Worm (Caenorhabditis elegans) whole organism, L3 larva: ENCODE data around the gene pat-6.
A peak's percentile ranks its signal among the peaks of the same experiment; 100 is the strongest.

Source experiments
- ama-1 ChIP-seq: fragments of 150-350 bp; optimal IDR thresholded peaks from 2 replicates; lab custom pipeline; 2018
- ceh-16 ChIP-seq: sonication (generic microtip); optimal IDR thresholded peaks from 2 replicates; lab custom pipeline; 2017; ENCODE audit warnings: missing biosample characterization, missing genetic modification characterization
- ceh-28 ChIP-seq: fragments of 150-350 bp; optimal IDR thresholded peaks from 2 replicates; lab custom pipeline; 2014; ENCODE audit warnings: missing biosample characterization, missing genetic modification reagents, missing genetic modification characterization
- daf-12 ChIP-seq: fragments of 150-350 bp; optimal IDR thresholded peaks from 2 replicates; lab custom pipeline; 2014; ENCODE audit warnings: missing biosample characterization, missing genetic modification reagents, missing genetic modification characterization
- elt-1 ChIP-seq: fragments of 150-350 bp; optimal IDR thresholded peaks from 2 replicates; lab custom pipeline; 2014; ENCODE audit warnings: missing biosample characterization, missing genetic modification characterization
- elt-2 ChIP-seq: sonication (generic microtip); optimal IDR thresholded peaks from 2 replicates; lab custom pipeline; 2016; ENCODE audit warnings: missing genetic modification reagents, mild to moderate bottlenecking, missing genetic modification characterization, missing compliant biosample characterization
- eor-1 ChIP-seq, 2 experiments: fragments of 150-350 bp; optimal IDR thresholded peaks; 2 replicates each; lab custom pipeline; 2014 to 2018; ENCODE audit warnings: missing biosample characterization in 2 of 2, missing genetic modification characterization in 2 of 2
- fkh-10 ChIP-seq: sonication (generic microtip); optimal IDR thresholded peaks from 2 replicates; lab custom pipeline; 2017; ENCODE audit warnings: missing biosample characterization, missing genetic modification reagents, missing genetic modification characterization
- jun-1 ChIP-seq: fragments of 150-350 bp; optimal IDR thresholded peaks from 2 replicates; lab custom pipeline; 2014; ENCODE audit warnings: missing biosample characterization, missing genetic modification reagents, missing genetic modification characterization
- lin-15B ChIP-seq: fragments of 150-350 bp; optimal IDR thresholded peaks from 2 replicates; lab custom pipeline; 2014; ENCODE audit warnings: missing biosample characterization, missing genetic modification characterization
- lsy-12 ChIP-seq: sonication (generic microtip); optimal IDR thresholded peaks from 2 replicates; lab custom pipeline; 2016; ENCODE audit warnings: mild to moderate bottlenecking, missing genetic modification characterization, missing compliant biosample characterization
- mdl-1 ChIP-seq: fragments of 150-350 bp; optimal IDR thresholded peaks from 2 replicates; lab custom pipeline; 2014; ENCODE audit warnings: missing biosample characterization, missing genetic modification characterization
- nfya-1 ChIP-seq: sonication (generic microtip); optimal IDR thresholded peaks from 2 replicates; lab custom pipeline; 2017; ENCODE audit warnings: missing genetic modification characterization, mild to moderate bottlenecking, missing compliant biosample characterization, antibody characterized with exemption, moderate library complexity; ENCODE audit not compliant: insufficient read depth
- nhr-11 ChIP-seq: fragments of 150-350 bp; optimal IDR thresholded peaks from 2 replicates; lab custom pipeline; 2014; ENCODE audit warnings: missing biosample characterization, missing genetic modification characterization
- nhr-12 ChIP-seq: fragments of 150-350 bp; optimal IDR thresholded peaks from 2 replicates; lab custom pipeline; 2014; ENCODE audit warnings: missing biosample characterization, missing genetic modification characterization
- nhr-237 ChIP-seq: fragments of 150-350 bp; optimal IDR thresholded peaks from 2 replicates; lab custom pipeline; 2014; ENCODE audit warnings: missing biosample characterization, missing genetic modification characterization
- nhr-25 ChIP-seq: sonication (generic microtip); optimal IDR thresholded peaks from 2 replicates; lab custom pipeline; 2017; ENCODE audit warnings: missing biosample characterization, missing genetic modification characterization
- nhr-28 ChIP-seq: fragments of 150-350 bp; optimal IDR thresholded peaks from 2 replicates; lab custom pipeline; 2014; ENCODE audit warnings: missing biosample characterization, missing genetic modification characterization
- nhr-43 ChIP-seq: sonication (generic microtip); optimal IDR thresholded peaks from 2 replicates; lab custom pipeline; 2016; ENCODE audit warnings: mild to moderate bottlenecking, missing genetic modification characterization, missing compliant biosample characterization; ENCODE audit not compliant: poor library complexity, severe bottlenecking
- nhr-67 ChIP-seq: fragments of 150-350 bp; optimal IDR thresholded peaks from 2 replicates; lab custom pipeline; 2014; ENCODE audit warnings: missing biosample characterization, missing genetic modification characterization
- nhr-76 ChIP-seq: fragments of 150-350 bp; sonication (generic microtip); optimal IDR thresholded peaks from 5 replicates; lab custom pipeline; 2014; ENCODE audit warnings: missing biosample characterization, missing genetic modification characterization
- pha-4 ChIP-seq: fragments of 150-350 bp; optimal IDR thresholded peaks from 2 replicates; lab custom pipeline; 2014; ENCODE audit warnings: missing biosample characterization, missing genetic modification reagents, missing genetic modification characterization
- pqm-1 ChIP-seq: fragments of 150-350 bp; optimal IDR thresholded peaks from 2 replicates; lab custom pipeline; 2017; ENCODE audit warnings: missing biosample characterization, missing genetic modification characterization, inconsistent platforms
- snpc-4 ChIP-seq: fragments of 150-350 bp; optimal IDR thresholded peaks from 2 replicates; lab custom pipeline; 2014; ENCODE audit warnings: missing biosample characterization, missing genetic modification characterization
- tbx-2 ChIP-seq: sonication (generic microtip); optimal IDR thresholded peaks from 2 replicates; lab custom pipeline; 2016; ENCODE audit warnings: mild to moderate bottlenecking, missing genetic modification characterization, missing compliant biosample characterization
- unc-62 ChIP-seq: fragments of 150-350 bp; sonication (generic microtip); optimal IDR thresholded peaks from 4 replicates; lab custom pipeline; 2014; ENCODE audit warnings: missing biosample characterization, missing genetic modification reagents, missing genetic modification characterization
- zag-1 ChIP-seq: fragments of 150-350 bp; optimal IDR thresholded peaks from 2 replicates; lab custom pipeline; 2014; ENCODE audit warnings: missing biosample characterization, missing genetic modification characterization
- ztf-11 ChIP-seq: fragments of 150-350 bp; optimal IDR thresholded peaks from 2 replicates; lab custom pipeline; 2014; ENCODE audit warnings: missing biosample characterization, missing genetic modification characterization
- ztf-4 ChIP-seq: fragments of 150-350 bp; optimal IDR thresholded peaks from 2 replicates; lab custom pipeline; 2014; ENCODE audit warnings: missing biosample characterization, missing genetic modification characterization

pat-6 gene

ce11 chrIV:293163-293755, 29.2 kb upstream of the pat-6 start:
- peak; percentile 15 for TF ChIP-seq pqm-1 (tag; lab: Kevin White, UChicago)
- peak; percentile 4 for TF ChIP-seq jun-1 (tag; lab: Kevin White, UChicago)
- TF ChIP-seq ceh-16, result no peak
- TF ChIP-seq, all 47 proteins: peak for 2

DNA sequence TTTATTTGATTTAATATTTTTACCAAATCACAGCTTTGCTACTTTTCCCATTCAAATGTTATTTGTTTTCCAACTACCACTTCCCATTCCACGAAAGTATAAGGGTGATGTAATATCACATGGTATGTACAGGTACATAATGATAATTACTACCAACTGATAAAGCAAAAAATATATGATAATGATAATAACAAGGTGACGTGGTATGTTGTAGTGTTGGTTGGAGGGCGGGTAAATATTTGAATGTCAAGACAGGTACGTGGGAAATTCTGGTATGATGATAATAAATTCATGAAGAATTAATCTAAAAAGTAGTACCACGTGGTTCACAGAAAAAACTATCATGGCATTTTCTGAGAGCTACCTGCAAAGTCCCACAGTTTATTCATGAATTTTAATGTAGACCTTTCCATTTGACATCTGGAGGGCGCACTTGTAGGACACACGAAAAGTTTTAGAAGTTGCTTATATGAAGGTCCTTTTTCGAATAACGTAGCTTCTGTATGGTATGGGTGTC, 27.9 kb upstream of the pat-6 start:
- TF ChIP-seq nhr-11, result no peak
- TF ChIP-seq lsy-12, result peak; percentile 37
- peak; percentile 99 for TF ChIP-seq pqm-1 (tag; lab: Kevin White, UChicago)
- TF ChIP-seq ceh-28 (tag; lab: Kevin White, UChicago), result peak; percentile 8
- TF ChIP-seq elt-2, result peak; percentile 96
- TF ChIP-seq lin-15B, result no peak
- peak; percentile 72 for TF ChIP-seq pha-4 (tag; lab: Kevin White, UChicago)
- peak; percentile 66 for TF ChIP-seq jun-1 (tag; lab: Kevin White, UChicago)
- peak; percentile 44 for TF ChIP-seq ama-1 (lab: Kevin White, UChicago)

DNA sequence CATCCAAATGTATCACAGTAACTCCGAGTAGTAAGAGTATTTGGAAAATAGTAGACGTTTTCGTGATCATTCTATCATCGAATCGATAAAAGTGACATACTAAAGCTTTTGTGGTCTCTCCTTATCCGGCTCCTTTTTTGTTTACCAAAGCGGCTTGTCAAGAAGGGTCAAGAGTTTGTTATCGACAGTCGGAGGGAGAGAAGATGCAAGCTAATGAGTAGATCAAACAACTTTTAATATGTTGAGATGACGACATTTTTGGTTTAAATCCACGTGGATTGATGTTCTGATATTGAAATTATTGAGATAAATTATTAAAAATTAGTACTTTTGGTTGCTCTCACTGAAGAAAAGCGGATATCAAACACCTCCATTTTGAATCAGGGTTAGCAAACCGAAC, 27.3 kb upstream of the pat-6 start, which contains the start of gene T21D12.7:
T21D12.7 (minus strand) TSS at position 101 of the 400 bp plus-strand sequence.
- no peak for TF ChIP-seq pqm-1 (tag; lab: Kevin White, UChicago)
- TF ChIP-seq elt-1, result no peak
- no peak for TF ChIP-seq lin-15B
- no peak for TF ChIP-seq nhr-11
- TF ChIP-seq nhr-67 (tag; lab: Kevin White, UChicago), result no peak
- TF ChIP-seq nhr-28 (tag; lab: Kevin White, UChicago), result no peak
- no peak for TF ChIP-seq ceh-16
- no peak for TF ChIP-seq unc-62 (GFP tag; lab: Kevin White, UChicago)
- TF ChIP-seq ztf-4 (tag; lab: Kevin White, UChicago), result no peak
- TF ChIP-seq nhr-43 (tag; lab: Kevin White, UChicago), result no peak
- no peak for TF ChIP-seq jun-1 (tag; lab: Kevin White, UChicago)
- TF ChIP-seq snpc-4 (tag; lab: Kevin White, UChicago), result no peak
- TF ChIP-seq mdl-1 (tag; lab: Kevin White, UChicago), result no peak
- TF ChIP-seq ztf-11, result no peak
- TF ChIP-seq nfya-1, result no peak
- TF ChIP-seq zag-1, result no peak
- TF ChIP-seq nhr-237 (tag; lab: Kevin White, UChicago), result no peak
- no peak for TF ChIP-seq nhr-76
- no peak for TF ChIP-seq pha-4 (tag; lab: Kevin White, UChicago)
- TF ChIP-seq, all 47 proteins: peak for 0

- TF ChIP-seq nfya-1 (no peak), eor-1 (tag; optimal IDR thresholded peaks at IDR 0.05; lab: Kevin White, UChicago) (no peak), daf-12 (tag; lab: Kevin White, UChicago) (no peak), lsy-12 (no peak), ztf-4 (tag; lab: Kevin White, UChicago) (no peak), lin-15B (no peak), tbx-2 (tag; lab: Kevin White, UChicago) (no peak), fkh-10 (GFP tag; lab: Kevin White, UChicago) (no peak), zag-1 (no peak), nhr-12 (tag; lab: Kevin White, UChicago) (no peak), ama-1 (lab: Kevin White, UChicago) (no peak)
These were observed 26.4 kb upstream of the pat-6 start for ce11 chrIV:290387-290786.

ce11 chrIV:288027-288426, 24.0 kb upstream of the pat-6 start, which contains the start of gene T21D12.14:
T21D12.14 (minus strand) TSS chrIV:288127.
- TF ChIP-seq nhr-25 (tag; lab: Kevin White, UChicago), result peak; percentile 1
- TF ChIP-seq mdl-1 (tag; lab: Kevin White, UChicago), result no peak
- no peak for TF ChIP-seq nhr-28 (tag; lab: Kevin White, UChicago)
- no peak for TF ChIP-seq ztf-4 (tag; lab: Kevin White, UChicago)

DNA sequence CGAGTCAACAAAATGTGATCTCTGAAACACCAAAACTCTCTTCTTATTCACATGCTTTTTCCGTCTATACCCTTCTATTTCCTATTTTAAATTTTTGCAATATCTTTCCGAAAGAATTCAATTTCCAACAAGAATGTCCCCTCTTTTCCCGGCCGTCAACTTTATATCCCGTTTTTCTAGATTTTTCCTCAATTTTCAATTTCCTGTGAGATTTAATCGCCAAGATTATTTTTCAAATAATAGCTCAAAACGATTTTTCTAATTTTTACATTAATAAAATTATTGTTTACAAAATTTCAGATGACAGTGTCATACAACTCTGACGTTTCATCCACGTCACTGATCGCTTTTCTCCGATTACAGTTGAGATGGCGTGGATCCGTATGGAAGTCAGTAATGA, 19.3 kb upstream of the pat-6 start, which contains the start of gene best-19:
best-19 (plus strand) TSS at position 301 of the 400 bp plus-strand sequence.
- TF ChIP-seq fkh-10 (GFP tag; lab: Kevin White, UChicago), result peak; percentile 41
- no peak for TF ChIP-seq ztf-11
- TF ChIP-seq, all 47 proteins: peak for 1
